Worm (Caenorhabditis elegans): ENCODE measurements around the gene K05F1.8.

DNA sequence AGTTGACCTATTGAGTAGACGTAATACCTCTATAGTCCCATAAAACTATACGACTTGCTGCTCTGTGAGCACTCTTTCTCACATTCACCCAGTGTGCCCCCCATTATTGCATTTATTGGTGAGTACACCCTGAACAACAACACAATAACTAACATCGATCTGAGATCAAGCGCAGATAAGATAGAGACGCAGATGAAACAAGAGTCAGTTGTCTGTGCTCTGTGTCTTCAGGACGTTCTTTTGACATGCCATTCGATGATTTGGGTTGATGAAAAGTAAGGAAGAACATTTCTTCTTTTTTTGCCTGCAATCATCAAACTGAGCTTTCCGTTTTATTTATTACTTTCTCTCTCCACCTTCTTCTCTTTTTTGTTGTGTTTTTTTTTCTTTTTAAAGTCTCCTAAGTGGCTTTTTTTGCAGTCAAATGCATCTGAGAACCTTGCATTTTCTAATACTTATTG, 9.1 kb downstream of the K05F1.8 start, which contains the start of gene lect-2:
- TF ChIP-seq unc-130 (GFP tag; optimal IDR thresholded peaks at IDR 0.05) = no peak
- no peak for TF ChIP-seq bed-2 (GFP tag; IDR thresholded peaks at IDR 0.05)
- TF ChIP-seq lir-1 (GFP tag; conservative IDR thresholded peaks at IDR 0.05) = no peak
- no peak for TF ChIP-seq fkh-3 (tag; optimal IDR thresholded peaks at IDR 0.05)
- TF ChIP-seq sptf-2 (GFP tag; optimal IDR thresholded peaks at IDR 0.05) = no peak
- no peak for TF ChIP-seq K11D2.4 (GFP tag; IDR thresholded peaks at IDR 0.05)
- TF ChIP-seq zfh-2 (GFP tag; conservative IDR thresholded peaks at IDR 0.05) = no peak
- TF ChIP-seq tbp1 (GFP tag; optimal IDR thresholded peaks at IDR 0.05) = no peak
- TF ChIP-seq nhr-90 (tag; optimal IDR thresholded peaks at IDR 0.05) = no peak
- no peak for TF ChIP-seq nhr-120 (GFP tag; IDR thresholded peaks at IDR 0.05)
- TF ChIP-seq lin-40 (tag; optimal IDR thresholded peaks at IDR 0.05) = no peak
- TF ChIP-seq ceh-27 (GFP tag; optimal IDR thresholded peaks at IDR 0.05) = no peak
- no peak for TF ChIP-seq hmg-20 (GFP tag; IDR thresholded peaks at IDR 0.05)
- TF ChIP-seq ceh-100 (GFP tag; IDR thresholded peaks at IDR 0.05) = no peak

Measured in whole organism, young adult.